Fruit fly (Drosophila melanogaster) whole organism, embryonic: Measurements from ENCODE around the gene Spc25.

Experiments used
- Antp ChIP-seq: fragments of 200-800 bp; sonication (Bioruptor generic); optimal IDR thresholded peaks from 3 replicates; lab custom pipeline; 2016; ENCODE audit warnings: missing biosample characterization, missing genetic modification characterization
- CG10321 ChIP-seq: fragments of 200-800 bp; sonication (Bioruptor generic); IDR thresholded peaks from 2 replicates; pipeline ENCODE4 v1.3.6; 2022; ENCODE audit warnings: missing biosample characterization, missing genetic modification characterization
- CG10366 ChIP-seq: fragments of 200-800 bp; sonication (Bioruptor generic); IDR thresholded peaks from 2 replicates; pipeline ENCODE4 v1.3.6; 2022; ENCODE audit warnings: missing biosample characterization, missing genetic modification characterization
- CG11504 ChIP-seq: fragments of 200-800 bp; sonication (Bioruptor generic); optimal IDR thresholded peaks from 3 replicates; lab custom pipeline; 2019; ENCODE audit warnings: missing biosample characterization, mild to moderate bottlenecking, missing genetic modification characterization, moderate library complexity
- CG12071 ChIP-seq: fragments of 200-800 bp; sonication (Bioruptor generic); optimal IDR thresholded peaks from 3 replicates; lab custom pipeline; 2018; ENCODE audit warnings: missing biosample characterization, mild to moderate bottlenecking, missing genetic modification characterization
- CG1529 ChIP-seq: fragments of 200-800 bp; sonication (Bioruptor generic); optimal IDR thresholded peaks from 3 replicates; lab custom pipeline; 2018; ENCODE audit warnings: missing biosample characterization, missing genetic modification characterization
- CG16813 ChIP-seq: fragments of 200-800 bp; sonication (Bioruptor generic); IDR thresholded peaks from 3 replicates; pipeline ENCODE4 v1.3.6; 2022; ENCODE audit warnings: missing biosample characterization, missing genetic modification characterization; ENCODE audit not compliant: partially characterized antibody
- CG1832 ChIP-seq: fragments of 200-800 bp; sonication (Bioruptor generic); optimal IDR thresholded peaks from 2 replicates; lab custom pipeline; 2017; ENCODE audit warnings: missing biosample characterization, mild to moderate bottlenecking, missing genetic modification characterization, inconsistent platforms
- CG18619 ChIP-seq: fragments of 200-800 bp; sonication (Bioruptor generic); optimal IDR thresholded peaks from 3 replicates; lab custom pipeline; 2017; ENCODE audit warnings: missing biosample characterization, mild to moderate bottlenecking, missing genetic modification characterization
- CG2120 ChIP-seq: fragments of 200-800 bp; sonication (Bioruptor generic); optimal IDR thresholded peaks from 3 replicates; lab custom pipeline; 2016; ENCODE audit warnings: missing biosample characterization, missing genetic modification characterization
- CG2712 ChIP-seq: fragments of 200-800 bp; optimal IDR thresholded peaks from 3 replicates; lab custom pipeline; 2019; ENCODE audit warnings: missing biosample characterization, mild to moderate bottlenecking, missing genetic modification characterization, moderate library complexity
- CG2889 ChIP-seq: fragments of 200-800 bp; sonication (Bioruptor generic); IDR thresholded peaks from 3 replicates; pipeline ENCODE4 v1.3.6; 2022; ENCODE audit warnings: missing biosample characterization, missing genetic modification characterization
- CG30403 ChIP-seq: fragments of 200-800 bp; sonication (Bioruptor generic); optimal IDR thresholded peaks from 3 replicates; lab custom pipeline; 2016; ENCODE audit warnings: missing biosample characterization, missing genetic modification characterization
- CG3847 ChIP-seq: fragments of 200-800 bp; sonication (Bioruptor generic); IDR thresholded peaks from 2 replicates; pipeline ENCODE4 v1.3.6; 2022; ENCODE audit warnings: missing biosample characterization, missing genetic modification characterization
- CG4328 ChIP-seq: fragments of 200-800 bp; sonication (Bioruptor generic); optimal IDR thresholded peaks from 3 replicates; lab custom pipeline; 2017; ENCODE audit warnings: missing biosample characterization, missing genetic modification reagents, missing genetic modification characterization
- CG4424 ChIP-seq: fragments of 200-800 bp; sonication (Bioruptor generic); optimal IDR thresholded peaks from 3 replicates; lab custom pipeline; 2016; ENCODE audit warnings: missing biosample characterization, missing genetic modification characterization
- CG4617 ChIP-seq: fragments of 200-800 bp; sonication (Bioruptor generic); optimal IDR thresholded peaks from 3 replicates; lab custom pipeline; 2016; ENCODE audit warnings: missing biosample characterization, missing genetic modification characterization, borderline replicate concordance
- CG5180 ChIP-seq: fragments of 200-800 bp; sonication (Bioruptor generic); optimal IDR thresholded peaks from 3 replicates; lab custom pipeline; 2017; ENCODE audit warnings: missing biosample characterization, missing genetic modification characterization, mild to moderate bottlenecking, moderate library complexity, missing genetic modification reagents
- CG6254 ChIP-seq: fragments of 200-800 bp; sonication (Bioruptor generic); optimal IDR thresholded peaks from 3 replicates; lab custom pipeline; 2017; ENCODE audit warnings: mild to moderate bottlenecking, missing biosample characterization, missing genetic modification reagents, missing genetic modification characterization
- CG7963 ChIP-seq: fragments of 200-800 bp; sonication (Bioruptor generic); IDR thresholded peaks from 3 replicates; pipeline ENCODE4 v1.3.6; 2022; ENCODE audit warnings: missing biosample characterization, missing genetic modification characterization; ENCODE audit not compliant: partially characterized antibody
- CG8359 ChIP-seq: fragments of 200-800 bp; sonication (Bioruptor generic); optimal IDR thresholded peaks from 2 replicates; lab custom pipeline; 2017; ENCODE audit warnings: missing biosample characterization, mild to moderate bottlenecking, missing genetic modification characterization, borderline replicate concordance
- CG9609 ChIP-seq: fragments of 200-800 bp; sonication (Bioruptor generic); optimal IDR thresholded peaks from 3 replicates; lab custom pipeline; 2016; ENCODE audit warnings: missing biosample characterization, missing genetic modification characterization
- CkIIα-i1 ChIP-seq: fragments of 200-800 bp; sonication (Bioruptor generic); IDR thresholded peaks from 2 replicates; pipeline ENCODE4 v1.3.6; 2022; ENCODE audit warnings: missing biosample characterization, missing genetic modification characterization
- HmgD ChIP-seq: fragments of 200-800 bp; sonication (Bioruptor generic); optimal IDR thresholded peaks from 3 replicates; lab custom pipeline; 2016; ENCODE audit warnings: missing biosample characterization, missing genetic modification characterization
- Hr51 ChIP-seq, 2 experiments: fragments of 200-800 bp; sonication (Bioruptor generic); optimal IDR thresholded peaks; 2 replicates in 1 of 2; 3 replicates in 1 of 2; lab custom pipeline; 2016 to 2018; ENCODE audit warnings: missing biosample characterization in 2 of 2, missing genetic modification characterization in 2 of 2, mild to moderate bottlenecking in 1 of 2, moderate library complexity in 1 of 2
- Med ChIP-seq: fragments of 200-800 bp; sonication (Bioruptor generic); peaks from one replicate; lab custom pipeline; 2016; ENCODE audit warnings: missing biosample characterization, missing genetic modification characterization, mild to moderate bottlenecking, inconsistent platforms, moderate library complexity
- Mrtf ChIP-seq: fragments of 200-800 bp; sonication (Bioruptor generic); IDR thresholded peaks from 3 replicates; pipeline ENCODE4 v1.3.6; 2022; ENCODE audit warnings: missing biosample characterization, missing genetic modification characterization
- Oaz ChIP-seq: fragments of 200-800 bp; sonication (Bioruptor generic); IDR thresholded peaks from 2 replicates; pipeline ENCODE4 v1.3.6; 2022; ENCODE audit warnings: missing biosample characterization, missing genetic modification characterization
- Rx ChIP-seq: fragments of 200-800 bp; sonication (Bioruptor generic); IDR thresholded peaks from 2 replicates; pipeline ENCODE4 v1.3.6; 2022; ENCODE audit warnings: missing biosample characterization, missing genetic modification characterization
- al ChIP-seq: fragments of 200-800 bp; sonication (Bioruptor generic); IDR thresholded peaks from 2 replicates; pipeline ENCODE4 v1.3.6; 2022; ENCODE audit warnings: missing biosample characterization, missing genetic modification characterization
- ara ChIP-seq: fragments of 200-800 bp; sonication (Bioruptor generic); IDR thresholded peaks from 2 replicates; pipeline ENCODE4 v1.3.6; 2022; ENCODE audit warnings: missing biosample characterization, missing genetic modification characterization
- cas ChIP-seq: fragments of 200-800 bp; sonication (Bioruptor generic); IDR thresholded peaks from 2 replicates; pipeline ENCODE4 v1.3.6; 2022; ENCODE audit warnings: missing biosample characterization, missing genetic modification characterization
- dmrt11E ChIP-seq: fragments of 200-800 bp; sonication (Bioruptor generic); optimal IDR thresholded peaks from 3 replicates; lab custom pipeline; 2018; ENCODE audit warnings: missing biosample characterization, mild to moderate bottlenecking, missing genetic modification characterization, moderate library complexity
- fd96Cb ChIP-seq: fragments of 200-800 bp; sonication (Bioruptor generic); optimal IDR thresholded peaks from 2 replicates; lab custom pipeline; 2018; ENCODE audit warnings: missing biosample characterization, mild to moderate bottlenecking, missing genetic modification characterization, moderate library complexity
- ftz-f1 ChIP-seq: fragments of 200-800 bp; sonication (Bioruptor generic); optimal IDR thresholded peaks from 2 replicates; lab custom pipeline; 2016; ENCODE audit warnings: missing biosample characterization, missing genetic modification characterization
- gsb ChIP-seq: fragments of 200-800 bp; sonication (Bioruptor generic); IDR thresholded peaks from 2 replicates; pipeline ENCODE4 v1.3.6; 2022; ENCODE audit warnings: missing biosample characterization, missing genetic modification characterization
- kni ChIP-seq: fragments of 200-800 bp; sonication (Bioruptor generic); optimal IDR thresholded peaks from 3 replicates; lab custom pipeline; 2017; ENCODE audit warnings: mild to moderate bottlenecking, missing biosample characterization, missing genetic modification reagents, missing genetic modification characterization
- mam ChIP-seq: fragments of 200-800 bp; sonication (Bioruptor generic); optimal IDR thresholded peaks from 3 replicates; lab custom pipeline; 2016; ENCODE audit warnings: missing biosample characterization, missing genetic modification characterization
- nerfin-1 ChIP-seq: fragments of 200-800 bp; sonication (Bioruptor generic); optimal IDR thresholded peaks from 3 replicates; lab custom pipeline; 2019; ENCODE audit warnings: missing biosample characterization, mild to moderate bottlenecking, missing genetic modification characterization, moderate library complexity
- phol ChIP-seq: fragments of 200-800 bp; sonication (Bioruptor generic); optimal IDR thresholded peaks from 3 replicates; lab custom pipeline; 2018; ENCODE audit warnings: missing biosample characterization, mild to moderate bottlenecking, missing genetic modification characterization, moderate library complexity
- pnt ChIP-seq: fragments of 200-800 bp; sonication (Bioruptor generic); optimal IDR thresholded peaks from 3 replicates; lab custom pipeline; 2016; ENCODE audit warnings: missing biosample characterization, missing genetic modification characterization
- psq ChIP-seq: fragments of 200-800 bp; sonication (Bioruptor generic); optimal IDR thresholded peaks from 2 replicates; lab custom pipeline; 2017; ENCODE audit warnings: missing biosample characterization, missing genetic modification characterization
- ro ChIP-seq: fragments of 200-800 bp; sonication (Bioruptor generic); IDR thresholded peaks from 2 replicates; pipeline ENCODE4 v1.3.6; 2022; ENCODE audit warnings: missing biosample characterization, missing genetic modification characterization
- sens ChIP-seq: fragments of 200-800 bp; sonication (Bioruptor generic); peaks from one replicate; lab custom pipeline; 2016; ENCODE audit warnings: missing biosample characterization, missing genetic modification characterization
- sens-2 ChIP-seq: fragments of 200-800 bp; sonication (Bioruptor generic); IDR thresholded peaks from 2 replicates; pipeline ENCODE4 v1.3.6; 2022; ENCODE audit warnings: missing biosample characterization, missing genetic modification characterization
- sug ChIP-seq: fragments of 200-800 bp; optimal IDR thresholded peaks from 2 replicates; lab custom pipeline; 2019; ENCODE audit warnings: missing biosample characterization, mild to moderate bottlenecking, missing genetic modification characterization, moderate library complexity
- ttk ChIP-seq: fragments of 200-800 bp; sonication (Bioruptor generic); IDR thresholded peaks from 2 replicates; pipeline ENCODE4 v2.1.2; 2022; ENCODE audit warnings: missing biosample characterization, missing genetic modification characterization
- zfh1 ChIP-seq: fragments of 200-800 bp; sonication (Bioruptor generic); IDR thresholded peaks from 3 replicates; pipeline ENCODE4 v1.3.6; 2022; ENCODE audit warnings: missing biosample characterization, missing genetic modification characterization
- zfh2 ChIP-seq: fragments of 200-800 bp; sonication (Bioruptor generic); optimal IDR thresholded peaks from 2 replicates; lab custom pipeline; 2016; ENCODE audit warnings: missing biosample characterization, missing genetic modification characterization

Gene Spc25

DNA sequence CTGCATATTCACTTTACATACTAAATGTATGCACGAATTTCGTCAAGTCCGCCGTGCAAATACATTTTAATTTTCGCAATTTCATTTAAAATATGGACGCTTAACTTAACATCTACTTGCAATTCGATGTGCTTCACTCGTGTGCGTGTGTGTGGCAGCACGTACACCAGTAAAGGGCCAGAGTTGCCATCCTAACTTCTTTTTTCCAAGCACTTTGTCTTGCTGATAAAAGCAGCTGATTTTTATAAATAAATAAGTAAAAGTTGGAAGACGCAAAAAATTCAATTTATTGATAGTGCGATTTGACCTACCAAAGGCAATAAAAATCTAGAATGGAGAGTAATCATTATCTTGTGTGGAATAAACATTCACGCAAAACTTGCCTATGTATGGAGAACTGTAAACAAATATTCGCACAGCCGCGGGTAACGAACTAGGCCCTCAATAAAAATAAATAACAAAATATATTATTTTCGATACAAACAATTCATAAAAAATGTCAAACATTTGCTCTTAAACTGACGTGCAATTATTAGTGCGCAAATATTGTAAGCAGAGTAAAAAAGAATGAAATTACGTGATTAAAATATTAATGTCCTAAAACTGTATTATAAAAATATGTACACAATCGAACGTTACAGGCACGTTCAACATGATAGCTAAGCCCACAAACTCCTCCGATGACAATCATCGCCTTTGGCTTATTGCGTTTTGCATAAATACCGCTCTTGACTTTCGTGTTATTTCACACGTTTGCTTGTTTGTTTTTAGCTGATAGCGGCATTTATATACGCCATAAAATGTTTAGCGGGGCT is 20.8 kb downstream of the Spc25 start (continued):
- TF ChIP-seq nerfin-1 (peak; percentile 52), phol (tag; lab: Kevin White, UChicago) (peak; percentile 71), Mrtf (GFP tag; lab: Robert Waterston, UW) (peak; percentile 50; the same call in 1 of the 3 replicates), CG12071 (GFP tag; lab: Kevin White, UChicago) (peak; percentile 36), CG11504 (tag; lab: Kevin White, UChicago) (peak; percentile 78), CG2120 (peak; percentile 83), ara (GFP tag; lab: Robert Waterston, UW) (peak; percentile 68; the same call in 1 of the 2 replicates), CG3847 (GFP tag; lab: Robert Waterston, UW) (peak; percentile 63), CG1529 (GFP tag; lab: Kevin White, UChicago) (peak; percentile 18), Rx (GFP tag; lab: Robert Waterston, UW) (peak; percentile 40; the same call in 1 of the 2 replicates), CG1832 (no peak), CG4328 (GFP tag; lab: Kevin White, UChicago) (peak; percentile 58), CG2889 (GFP tag; lab: Robert Waterston, UW) (peak; percentile 76), HmgD (GFP tag; lab: Kevin White, UChicago) (no peak), CG30403 (GFP tag; lab: Kevin White, UChicago) (peak; percentile 64), dmrt11E (tag; lab: Kevin White, UChicago) (peak; percentile 53), fd96Cb (tag; lab: Kevin White, UChicago) (peak; percentile 60), pnt (GFP tag; lab: Kevin White, UChicago) (no peak), cas (0 out of 2 replicates have a peak, but pooled peaks have one; percentile 10), CG9609 (GFP tag; lab: Kevin White, UChicago) (no peak), CG16813 (GFP tag; lab: Robert Waterston, UW) (no peak), CG8359 (GFP tag; lab: Kevin White, UChicago) (no peak), CG4424 (GFP tag; lab: Kevin White, UChicago) (peak; percentile 34), CkIIα-i1 (no peak), CG7963 (no peak), CG6254 (GFP tag; lab: Kevin White, UChicago) (peak; percentile 50), kni (GFP tag; lab: Kevin White, UChicago) (peak; percentile 29), Antp (GFP tag; lab: Kevin White, UChicago) (no peak), CG10321 (GFP tag; lab: Robert Waterston, UW) (no peak), Oaz (peak; percentile 50), CG18619 (GFP tag; lab: Kevin White, UChicago) (peak; percentile 76), Med (GFP tag; lab: Kevin White, UChicago) (peak; percentile 77), zfh1 (GFP tag; lab: Robert Waterston, UW) (0 out of 3 replicates have a peak, but pooled peaks have one; percentile 16), ro (GFP tag; lab: Robert Waterston, UW) (no peak), CG5180 (GFP tag; lab: Kevin White, UChicago) (peak; percentile 60), CG10366 (peak; percentile 67), sens (GFP tag; lab: Kevin White, UChicago) (peak; percentile 76), ftz-f1 (GFP tag; lab: Kevin White, UChicago) (no peak), zfh2 (GFP tag; lab: Kevin White, UChicago) (peak; percentile 60), ttk (GFP tag; lab: Robert Waterston, UW) (0 out of 2 replicates have a peak, but pooled peaks have one; percentile 20), sug (tag; lab: Kevin White, UChicago) (peak; percentile 81), mam (GFP tag; lab: Kevin White, UChicago) (peak; percentile 13), CG2712 (peak; percentile 63), gsb (GFP tag; lab: Robert Waterston, UW) (peak; percentile 61), al (peak; percentile 45; the same call in 1 of the 2 replicates), sens-2 (GFP tag; lab: Robert Waterston, UW) (0 out of 2 replicates have a peak, but pooled peaks have one; percentile 7), Hr51 (GFP tag; optimal IDR thresholded peaks at IDR 0.05; lab: Kevin White, UChicago) (peak in 1 of 2 experiments; percentile 83), psq (no peak), CG4617 (GFP tag; lab: Kevin White, UChicago) (no peak)
